Worm (Caenorhabditis elegans) whole organism, early embryonic: ENCODE results near the gene srh-89.

Experiments used
- B0310.2 ChIP-seq: sonication (generic microtip); optimal IDR thresholded peaks from 2 replicates; lab custom pipeline; 2016; ENCODE audit warnings: mild to moderate bottlenecking, missing genetic modification characterization, missing compliant biosample characterization
- F13C5.2 ChIP-seq: sonication (generic microtip); optimal IDR thresholded peaks from 2 replicates; lab custom pipeline; 2017; ENCODE audit warnings: mild to moderate bottlenecking, missing genetic modification characterization, inconsistent platforms, missing compliant biosample characterization
- aly-1 ChIP-seq: sonication (generic microtip); optimal IDR thresholded peaks from 2 replicates; lab custom pipeline; 2016; ENCODE audit warnings: missing genetic modification characterization, missing compliant biosample characterization
- ama-1 ChIP-seq: fragments of 150-350 bp; optimal IDR thresholded peaks from 2 replicates; lab custom pipeline; 2014
- ceh-13 ChIP-seq: fragments of 200-800 bp; sonication (Bioruptor generic); optimal IDR thresholded peaks from 2 replicates; lab custom pipeline; 2018; ENCODE audit warnings: mild to moderate bottlenecking, missing genetic modification characterization, missing compliant biosample characterization
- ceh-36 ChIP-seq: sonication (generic microtip); optimal IDR thresholded peaks from 2 replicates; lab custom pipeline; 2016; ENCODE audit warnings: missing genetic modification characterization, inconsistent platforms, missing compliant biosample characterization
- ets-7 ChIP-seq: sonication (generic microtip); optimal IDR thresholded peaks from 2 replicates; lab custom pipeline; 2016; ENCODE audit warnings: missing genotype, missing genetic modification characterization, missing compliant biosample characterization
- flt-1 ChIP-seq: fragments of 200-800 bp; sonication (Bioruptor generic); IDR thresholded peaks from 2 replicates; pipeline ENCODE4 v1.3.6; 2022; ENCODE audit warnings: missing genetic modification characterization, missing compliant biosample characterization
- hmbx-1 ChIP-seq: sonication (generic microtip); optimal IDR thresholded peaks from 2 replicates; lab custom pipeline; 2016; ENCODE audit warnings: mild to moderate bottlenecking, missing genetic modification characterization, missing compliant biosample characterization
- hmg-4 ChIP-seq: fragments of 200-800 bp; sonication (Bioruptor generic); optimal IDR thresholded peaks from 2 replicates; lab custom pipeline; 2018; ENCODE audit warnings: mild to moderate bottlenecking, missing genetic modification characterization, missing compliant biosample characterization
- hnd-1 ChIP-seq: sonication (generic microtip); optimal IDR thresholded peaks from 2 replicates; lab custom pipeline; 2016; ENCODE audit warnings: missing genetic modification characterization, missing compliant biosample characterization
- pes-1 ChIP-seq: fragments of 200-800 bp; sonication (Bioruptor generic); IDR thresholded peaks from 2 replicates; pipeline ENCODE4 v1.3.6; 2022; ENCODE audit warnings: missing genetic modification reagents, missing genetic modification characterization, missing compliant biosample characterization
- scrt-1 ChIP-seq: fragments of 200-800 bp; sonication (Bioruptor generic); IDR thresholded peaks from 2 replicates; pipeline ENCODE4 v1.3.6; 2022; ENCODE audit warnings: missing genetic modification characterization, missing compliant biosample characterization
- sea-1 ChIP-seq: fragments of 200-800 bp; sonication (Bioruptor generic); conservative IDR thresholded peaks from 2 replicates; pipeline ENCODE4 v1.3.6; 2022; ENCODE audit warnings: missing genetic modification characterization, missing compliant biosample characterization
- tbx-11 ChIP-seq: fragments of 200-800 bp; sonication (Bioruptor generic); IDR thresholded peaks from 2 replicates; pipeline ENCODE4 v1.3.6; 2022; ENCODE audit warnings: missing genetic modification characterization, missing compliant biosample characterization
- tbx-37 ChIP-seq: fragments of 200-800 bp; sonication (Bioruptor generic); conservative IDR thresholded peaks from 2 replicates; pipeline ENCODE4 v1.3.6; 2022; ENCODE audit warnings: missing genetic modification reagents, missing genetic modification characterization, missing compliant biosample characterization
- tra-4 ChIP-seq: sonication (generic microtip); optimal IDR thresholded peaks from 2 replicates; lab custom pipeline; 2017; ENCODE audit warnings: missing genetic modification characterization, missing compliant biosample characterization

The srh-89 gene

ce11 chrV:7435376-7436204 lies 29.0 kb downstream of the srh-89 start, which contains the start of the genes ddo-2 and F25E5.8:
TSS of gene ddo-2 (minus strand) at chrV:7435705.
TSS of gene F25E5.8 (plus strand) at chrV:7435930.
- TF ChIP-seq tra-4 (tag; lab: Kevin White, UChicago) = no peak
- TF ChIP-seq pes-1 (GFP tag; lab: Robert Waterston, UW) = no peak
- TF ChIP-seq tbx-11 (GFP tag; lab: Robert Waterston, UW) = no peak
- no peak for TF ChIP-seq ceh-13 (GFP tag; lab: Kevin White, UChicago)
- no peak for TF ChIP-seq hmbx-1 (tag; lab: Kevin White, UChicago)
- no peak for TF ChIP-seq hnd-1
- TF ChIP-seq scrt-1 (GFP tag; lab: Robert Waterston, UW) = no peak
- no peak for TF ChIP-seq F13C5.2 (tag; lab: Kevin White, UChicago)
- no peak for TF ChIP-seq tbx-37
- no peak for TF ChIP-seq aly-1
- TF ChIP-seq ama-1 = no peak
- TF ChIP-seq flt-1 (GFP tag; lab: Robert Waterston, UW) = no peak

DNA sequence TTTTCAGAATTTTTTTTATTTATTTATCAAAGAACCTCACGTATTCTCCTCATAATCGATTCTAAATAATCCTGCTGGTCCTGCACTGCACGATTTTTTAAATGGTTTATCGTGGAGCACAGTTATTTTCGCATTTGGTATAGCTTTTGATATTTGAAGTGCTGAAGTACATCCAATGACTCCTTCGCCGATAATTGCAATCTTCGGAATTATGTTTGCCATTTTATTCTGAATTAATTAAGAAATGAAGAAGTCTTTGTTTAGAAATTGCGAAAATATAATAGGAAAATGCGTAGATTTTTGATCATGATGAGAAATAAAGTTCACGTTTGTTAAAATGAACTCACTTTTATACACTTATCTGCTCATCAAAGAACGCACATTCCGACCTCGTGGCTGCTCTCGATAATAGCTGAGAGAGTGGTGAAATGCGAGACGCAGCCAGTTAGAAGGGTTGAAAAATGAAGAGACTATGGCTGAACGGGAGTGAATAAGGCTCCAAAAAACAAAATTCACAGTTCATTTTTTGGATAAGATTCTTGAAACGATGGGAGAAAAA lies 29.7 kb downstream of the srh-89 start:
- TF ChIP-seq tra-4 (tag; lab: Kevin White, UChicago) = no peak
- TF ChIP-seq sea-1 (GFP tag; lab: Robert Waterston, UW) = no peak
- TF ChIP-seq hmbx-1 (tag; lab: Kevin White, UChicago) = no peak
- no peak for TF ChIP-seq hnd-1
- no peak for TF ChIP-seq aly-1
- no peak for TF ChIP-seq hmg-4 (GFP tag; lab: Kevin White, UChicago)
- TF ChIP-seq ama-1 = no peak
- TF ChIP-seq pes-1 (GFP tag; lab: Robert Waterston, UW) = no peak
- TF ChIP-seq B0310.2 (tag; lab: Kevin White, UChicago) = no peak
- no peak for TF ChIP-seq ceh-13 (GFP tag; lab: Kevin White, UChicago)
- no peak for TF ChIP-seq ceh-36 (tag; lab: Kevin White, UChicago)
- TF ChIP-seq ets-7 = no peak
- TF ChIP-seq tbx-11 (GFP tag; lab: Robert Waterston, UW) = no peak
- no peak for TF ChIP-seq scrt-1 (GFP tag; lab: Robert Waterston, UW)
- no peak for TF ChIP-seq flt-1 (GFP tag; lab: Robert Waterston, UW)
- no peak for TF ChIP-seq F13C5.2 (tag; lab: Kevin White, UChicago)
- TF ChIP-seq tbx-37 = no peak

- TF ChIP-seq ceh-13 (GFP tag; lab: Kevin White, UChicago) = no peak
These were observed 32.0 kb downstream of the srh-89 start for ce11 chrV:7432441-7433146.

DNA sequence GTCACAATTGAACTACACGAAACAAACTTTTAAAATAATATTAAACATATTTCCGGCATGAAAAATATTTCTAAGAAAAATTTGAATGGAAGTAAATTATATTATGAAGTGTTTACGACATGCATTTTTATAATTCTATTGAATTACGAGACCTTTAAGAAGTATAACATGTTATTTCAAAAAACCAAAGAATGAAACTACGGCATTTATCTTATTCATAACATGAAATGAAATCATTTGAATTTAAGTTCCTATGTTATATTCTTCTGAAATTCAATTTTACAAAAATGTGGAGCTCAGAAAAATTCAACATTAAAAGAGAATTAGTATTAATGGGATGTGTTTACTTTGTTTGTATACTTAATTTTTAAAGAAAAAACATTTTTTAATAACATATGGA lies 33.6 kb downstream of the srh-89 start, which contains the start of gene srw-71:
TSS of gene srw-71 (minus strand) at position 101 of the 400 bp plus-strand sequence.
- TF ChIP-seq flt-1 (GFP tag; lab: Robert Waterston, UW) (no peak), tbx-11 (GFP tag; lab: Robert Waterston, UW) (no peak), scrt-1 (GFP tag; lab: Robert Waterston, UW) (no peak), ama-1 (no peak)

ce11 chrV:7428880-7429279 lies 35.7 kb downstream of the srh-89 start, which contains the start of gene srw-69:
TSS of gene srw-69 (minus strand) at chrV:7428980.
- TF ChIP-seq ets-7 (no peak), B0310.2 (tag; lab: Kevin White, UChicago) (no peak), scrt-1 (GFP tag; lab: Robert Waterston, UW) (no peak)

ce11 chrV:7426594-7426993 lies 38.0 kb downstream of the srh-89 start, which contains the start of gene srw-68:
TSS of gene srw-68 (minus strand) at chrV:7426694.
- TF ChIP-seq scrt-1 (GFP tag; lab: Robert Waterston, UW) (no peak), tbx-11 (GFP tag; lab: Robert Waterston, UW) (no peak), tbx-37 (no peak), sea-1 (GFP tag; lab: Robert Waterston, UW) (no peak)

ce11 chrV:7424336-7424735 lies 40.3 kb downstream of the srh-89 start, which contains the start of gene F18E3.10:
TSS of gene F18E3.10 (minus strand) at chrV:7424436.
- TF ChIP-seq ets-7 = no peak
- no peak for TF ChIP-seq tbx-11 (GFP tag; lab: Robert Waterston, UW)
- no peak for TF ChIP-seq hmg-4 (GFP tag; lab: Kevin White, UChicago)
- no peak for TF ChIP-seq pes-1 (GFP tag; lab: Robert Waterston, UW)
- no peak for TF ChIP-seq ama-1
- TF ChIP-seq scrt-1 (GFP tag; lab: Robert Waterston, UW) = no peak
- no peak for TF ChIP-seq hmbx-1 (tag; lab: Kevin White, UChicago)
- no peak for TF ChIP-seq aly-1
- no peak for TF ChIP-seq tbx-37
- no peak for TF ChIP-seq F13C5.2 (tag; lab: Kevin White, UChicago)

DNA sequence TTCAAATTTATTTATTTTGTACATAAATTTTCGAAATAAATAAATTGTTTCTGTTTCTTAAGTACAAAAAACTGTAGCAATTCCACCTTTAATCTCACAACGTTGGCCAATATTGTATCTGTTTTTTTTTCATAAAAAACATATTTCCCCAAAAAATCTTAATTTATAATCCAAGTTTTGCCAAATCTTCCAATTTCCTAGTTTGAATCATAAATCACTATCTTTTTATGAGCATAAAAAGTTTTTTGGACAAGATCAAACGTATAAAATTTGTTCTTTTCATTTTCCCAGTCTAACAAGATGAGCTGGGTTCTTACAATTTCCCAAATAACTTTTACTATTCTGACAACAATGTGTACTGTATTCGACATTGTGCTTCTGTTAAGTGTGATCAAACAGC lies 44.4 kb downstream of the srh-89 start, which contains the start of gene srxa-4:
TSS of gene srxa-4 (plus strand) at position 301 of the 400 bp plus-strand sequence.
- TF ChIP-seq tbx-11 (GFP tag; lab: Robert Waterston, UW) (no peak), B0310.2 (tag; lab: Kevin White, UChicago) (no peak)
